Worm (Caenorhabditis elegans) whole organism, L2 larva: ENCODE results near the gene evl-20.
"Not testable (repeated sequence)": the region's sequence is repeated elsewhere in the genome, so short reads cannot be mapped to it uniquely, and the experiment has no call there.

Experiments used
- C34F6.9 ChIP-seq: fragments of 150-350 bp; optimal IDR thresholded peaks from 2 replicates; lab custom pipeline; 2014; ENCODE audit warnings: missing biosample characterization, missing genetic modification characterization
- F13H6.1 ChIP-seq: sonication (generic microtip); optimal IDR thresholded peaks from 2 replicates; lab custom pipeline; 2016; ENCODE audit warnings: missing genetic modification characterization, missing compliant biosample characterization
- R02D3.7 ChIP-seq: fragments of 150-350 bp; optimal IDR thresholded peaks from 2 replicates; lab custom pipeline; 2014; ENCODE audit warnings: missing biosample characterization, missing genetic modification characterization
- Y55F3AM.14 ChIP-seq: fragments of 200-800 bp; sonication (Bioruptor generic); optimal IDR thresholded peaks from 2 replicates; lab custom pipeline; 2018; ENCODE audit warnings: mild to moderate bottlenecking, missing genetic modification characterization, missing compliant biosample characterization
- aly-2 ChIP-seq: fragments of 150-350 bp; optimal IDR thresholded peaks from 2 replicates; lab custom pipeline; 2014; ENCODE audit warnings: missing biosample characterization, missing genetic modification characterization
- ceh-16 ChIP-seq: fragments of 150-350 bp; optimal IDR thresholded peaks from 2 replicates; lab custom pipeline; 2014; ENCODE audit warnings: missing biosample characterization, missing genetic modification characterization
- crh-2 ChIP-seq: sonication (generic microtip); optimal IDR thresholded peaks from 2 replicates; lab custom pipeline; 2017; ENCODE audit warnings: missing biosample characterization, missing genetic modification characterization
- elt-3 ChIP-seq: sonication (generic microtip); optimal IDR thresholded peaks from 2 replicates; lab custom pipeline; 2017; ENCODE audit warnings: missing biosample characterization, missing genetic modification characterization
- gmeb-1 ChIP-seq: fragments of 150-350 bp; optimal IDR thresholded peaks from 2 replicates; lab custom pipeline; 2014; ENCODE audit warnings: missing biosample characterization, missing genetic modification characterization
- lin-11 ChIP-seq: fragments of 150-350 bp; sonication (generic microtip); optimal IDR thresholded peaks from 2 replicates; lab custom pipeline; 2014; ENCODE audit warnings: missing biosample characterization, missing genetic modification characterization, inconsistent platforms, mixed read lengths
- lsy-2 ChIP-seq, 2 experiments: fragments of 150-350 bp in 1 of 2; sonication (generic microtip) in 1 of 2; optimal IDR thresholded peaks; 2 replicates each; lab custom pipeline; 2014 to 2017; ENCODE audit warnings: missing biosample characterization in 2 of 2, missing genetic modification characterization in 2 of 2
- mab-5 ChIP-seq: fragments of 150-350 bp; optimal IDR thresholded peaks from 2 replicates; lab custom pipeline; 2014; ENCODE audit warnings: missing biosample characterization, missing genetic modification characterization
- nhr-11 ChIP-seq: fragments of 150-350 bp; optimal IDR thresholded peaks from 2 replicates; lab custom pipeline; 2014; ENCODE audit warnings: missing biosample characterization, missing genetic modification characterization
- nhr-12 ChIP-seq: fragments of 150-350 bp; optimal IDR thresholded peaks from 2 replicates; lab custom pipeline; 2014; ENCODE audit warnings: missing biosample characterization, missing genetic modification characterization
- nhr-129 ChIP-seq: fragments of 150-350 bp; optimal IDR thresholded peaks from 2 replicates; lab custom pipeline; 2014; ENCODE audit warnings: missing biosample characterization, missing genetic modification characterization
- nhr-21 ChIP-seq: fragments of 150-350 bp; optimal IDR thresholded peaks from 2 replicates; lab custom pipeline; 2014; ENCODE audit warnings: missing biosample characterization, missing genetic modification characterization
- nhr-25 ChIP-seq: fragments of 150-350 bp; sonication (generic microtip); optimal IDR thresholded peaks from 3 replicates; lab custom pipeline; 2014; ENCODE audit warnings: missing biosample characterization, missing genetic modification characterization
- nhr-6 ChIP-seq: fragments of 150-350 bp; optimal IDR thresholded peaks from 2 replicates; lab custom pipeline; 2014; ENCODE audit warnings: missing biosample characterization, missing genetic modification characterization
- nhr-77 ChIP-seq: fragments of 150-350 bp; optimal IDR thresholded peaks from 2 replicates; lab custom pipeline; 2014; ENCODE audit warnings: missing biosample characterization, missing genetic modification characterization
- peb-1 ChIP-seq: fragments of 150-350 bp; optimal IDR thresholded peaks from 2 replicates; lab custom pipeline; 2014; ENCODE audit warnings: missing biosample characterization, missing genetic modification characterization
- sma-3 ChIP-seq: sonication (generic microtip); optimal IDR thresholded peaks from 2 replicates; lab custom pipeline; 2016; ENCODE audit warnings: missing genetic modification reagents, missing genetic modification characterization, missing compliant biosample characterization
- sma-9 ChIP-seq, 2 experiments: fragments of 150-350 bp in 1 of 2; sonication (generic microtip) in 1 of 2; optimal IDR thresholded peaks; 2 replicates each; lab custom pipeline; 2014 to 2016; ENCODE audit warnings: missing genetic modification characterization in 2 of 2, mild to moderate bottlenecking in 1 of 2, missing biosample characterization in 1 of 2, missing compliant biosample characterization in 1 of 2, missing genetic modification reagents in 1 of 2, moderate library complexity in 1 of 2
- snpc-4 ChIP-seq: fragments of 150-350 bp; optimal IDR thresholded peaks from 2 replicates; lab custom pipeline; 2014; ENCODE audit warnings: missing biosample characterization, missing genetic modification characterization
- unc-55 ChIP-seq: fragments of 150-350 bp; sonication (generic microtip); optimal IDR thresholded peaks from 3 replicates; lab custom pipeline; 2014; ENCODE audit warnings: missing biosample characterization, missing genetic modification reagents, missing genetic modification characterization
- zag-1 ChIP-seq: fragments of 150-350 bp; optimal IDR thresholded peaks from 2 replicates; lab custom pipeline; 2014; ENCODE audit warnings: missing biosample characterization, missing genetic modification characterization
- ztf-11 ChIP-seq: sonication (generic microtip); optimal IDR thresholded peaks from 2 replicates; lab custom pipeline; 2017; ENCODE audit warnings: missing biosample characterization, missing genetic modification characterization
- ztf-4 ChIP-seq: fragments of 150-350 bp; optimal IDR thresholded peaks from 2 replicates; lab custom pipeline; 2014; ENCODE audit warnings: missing biosample characterization, missing genetic modification characterization

The evl-20 gene

DNA sequence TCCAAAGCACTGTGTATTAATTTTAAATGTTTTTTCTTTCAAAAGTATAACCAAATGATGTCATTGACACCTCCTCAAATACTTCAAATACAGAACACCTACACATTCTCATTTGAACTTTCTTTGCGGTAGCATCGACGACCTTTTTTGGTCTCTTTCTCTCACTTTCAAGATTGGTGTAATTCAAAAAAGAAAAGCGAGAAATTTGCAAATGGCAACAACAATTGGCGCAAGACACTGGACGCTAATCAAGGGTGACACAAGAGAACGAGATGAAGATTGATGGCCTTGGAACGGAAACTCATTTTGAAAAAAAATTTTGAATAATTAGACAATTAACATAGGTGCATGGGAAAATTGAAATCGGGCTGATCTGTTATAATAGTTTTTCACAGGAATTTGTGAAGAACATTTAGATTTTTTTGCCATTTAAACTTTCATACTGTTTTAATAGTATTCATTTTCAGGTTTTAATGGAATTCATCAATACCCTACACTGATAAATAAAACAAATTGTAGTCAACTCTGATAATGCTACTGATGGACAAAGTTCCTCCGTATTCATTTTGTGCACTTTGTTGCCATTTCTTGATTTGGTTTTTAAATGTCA lies 26.9 kb upstream of the evl-20 start, which contains the start of gene fdgt-2:
TSS of gene fdgt-2 (plus strand) at position 560 of the 610 bp plus-strand sequence.
- no peak for TF ChIP-seq unc-55 (GFP tag; lab: Kevin White, UChicago)
- TF ChIP-seq nhr-129 (tag; lab: Kevin White, UChicago) = no peak
- no peak for TF ChIP-seq Y55F3AM.14 (GFP tag; lab: Kevin White, UChicago)
- no peak for TF ChIP-seq snpc-4
- TF ChIP-seq ceh-16 (tag; lab: Kevin White, UChicago) = peak; percentile 77
- TF ChIP-seq nhr-25 (tag; lab: Kevin White, UChicago) = peak; percentile 43
- TF ChIP-seq zag-1 = no peak
- TF ChIP-seq, all 48 proteins: peak for 2

DNA sequence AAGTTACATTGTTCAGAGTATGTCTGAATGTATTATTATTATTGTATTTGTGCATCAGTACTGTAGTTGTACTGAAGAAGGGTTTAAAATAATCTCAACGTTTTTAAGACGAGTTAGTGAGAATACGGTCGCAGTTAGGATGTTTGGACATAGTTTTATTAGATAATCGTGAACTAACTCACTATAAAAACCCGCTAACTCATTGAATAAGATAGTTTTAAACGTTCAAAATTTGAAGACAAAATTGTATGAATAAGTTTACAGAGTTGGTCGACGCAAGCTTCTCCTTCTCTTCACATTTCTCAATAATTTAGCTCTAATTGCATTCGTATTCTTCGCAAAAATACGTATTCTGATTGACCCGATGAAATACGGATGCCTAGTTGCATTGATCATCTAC lies 25.1 kb upstream of the evl-20 start:
- TF ChIP-seq nhr-6 (tag; lab: Kevin White, UChicago) = no peak
- peak; percentile 25 for TF ChIP-seq mab-5 (tag; lab: Kevin White, UChicago)
- TF ChIP-seq nhr-25 (tag; lab: Kevin White, UChicago) = peak; percentile 76
- peak; percentile 81 for TF ChIP-seq nhr-12

DNA sequence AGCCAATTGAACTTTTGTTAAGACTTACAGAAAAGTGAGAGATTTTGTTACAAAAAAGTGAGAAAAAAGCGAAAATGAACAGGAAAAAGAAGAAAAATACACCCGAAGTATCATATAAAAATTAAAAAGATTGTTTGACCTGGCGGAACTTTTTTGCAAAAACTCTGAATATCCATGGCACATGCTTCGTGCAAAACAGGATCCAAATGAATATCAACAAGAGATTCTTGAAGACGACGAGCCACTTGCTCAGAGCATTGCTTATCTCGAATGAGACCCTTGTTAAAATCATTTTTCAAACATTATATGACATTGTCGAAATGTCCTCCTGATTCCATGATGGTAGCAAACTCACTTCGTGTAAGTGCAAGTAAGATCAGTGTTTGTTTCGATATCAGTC lies 24.3 kb upstream of the evl-20 start, which contains the start of gene F14E5.8:
TSS of gene F14E5.8 (plus strand) at position 301 of the 400 bp plus-strand sequence.
- not testable (repeated sequence) for TF ChIP-seq aly-2, nhr-77, ceh-16 (tag; lab: Kevin White, UChicago)

DNA sequence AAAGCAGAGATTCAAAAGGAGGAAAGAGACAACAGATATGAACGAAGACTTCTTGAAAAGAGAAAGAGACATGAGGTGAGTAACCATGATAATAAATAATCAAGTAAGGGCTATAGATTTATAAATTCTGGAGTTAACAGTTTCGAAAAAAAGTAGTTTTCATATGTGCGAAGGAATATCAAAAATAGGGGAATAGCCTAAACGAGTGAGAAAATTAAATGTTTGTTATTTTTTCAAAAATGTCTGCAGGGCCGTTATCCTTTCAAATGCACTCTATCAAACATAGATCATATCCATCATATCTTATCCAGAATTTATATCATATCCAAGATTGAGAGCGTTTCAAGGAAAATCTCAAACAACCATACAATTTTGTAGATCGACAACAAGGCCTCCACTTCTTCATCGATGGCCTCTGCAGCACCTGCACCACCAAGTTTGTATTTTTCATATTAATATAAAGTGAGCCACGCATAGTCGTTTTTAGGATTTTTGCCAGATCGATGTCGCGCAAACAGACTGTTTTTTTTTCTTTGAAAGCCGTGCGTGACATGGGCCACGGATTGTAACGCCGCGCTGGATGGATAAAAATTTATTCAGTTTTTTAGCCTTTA lies 23.2 kb upstream of the evl-20 start:
- TF ChIP-seq F13H6.1 (tag; lab: Kevin White, UChicago) = no peak
- TF ChIP-seq lin-11 (tag; lab: Kevin White, UChicago) = no peak
- peak; percentile 85 for TF ChIP-seq nhr-12
- TF ChIP-seq ztf-4 (tag; lab: Kevin White, UChicago) = no peak
- no peak for TF ChIP-seq R02D3.7 (tag; lab: Kevin White, UChicago)
- no peak for TF ChIP-seq mab-5 (tag; lab: Kevin White, UChicago)
- TF ChIP-seq gmeb-1 (tag; lab: Kevin White, UChicago) = no peak
- TF ChIP-seq nhr-25 (tag; lab: Kevin White, UChicago) = peak; percentile 85

DNA sequence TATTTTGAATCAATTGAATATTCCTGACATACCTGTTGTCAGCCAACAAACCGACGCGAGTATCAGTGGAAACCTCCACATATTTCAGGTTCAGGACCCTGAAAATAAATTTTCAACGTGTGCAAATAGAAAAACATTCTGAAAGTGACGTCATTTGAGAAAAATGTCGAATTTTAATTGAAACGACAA lies 15.5 kb upstream of the evl-20 start, which contains the start of gene F14E5.2:
TSS of gene F14E5.2 (minus strand) at position 101 of the 189 bp plus-strand sequence.
- TF ChIP-seq aly-2 (tag; lab: Kevin White, UChicago) = no peak
- no peak for TF ChIP-seq lin-11 (tag; lab: Kevin White, UChicago)
- TF ChIP-seq crh-2 (tag; lab: Kevin White, UChicago) = no peak
- TF ChIP-seq elt-3 (tag; lab: Kevin White, UChicago) = no peak
- TF ChIP-seq sma-3 = no peak
- TF ChIP-seq F13H6.1 (tag; lab: Kevin White, UChicago) = no peak
- no peak for TF ChIP-seq Y55F3AM.14 (GFP tag; lab: Kevin White, UChicago)
- TF ChIP-seq peb-1 (tag; lab: Kevin White, UChicago) = no peak
- no peak for TF ChIP-seq nhr-77 (tag; lab: Kevin White, UChicago)
- no peak for TF ChIP-seq lsy-2 (tag; optimal IDR thresholded peaks at IDR 0.05; lab: Kevin White, UChicago)
- TF ChIP-seq nhr-25 (tag; lab: Kevin White, UChicago) = no peak

DNA sequence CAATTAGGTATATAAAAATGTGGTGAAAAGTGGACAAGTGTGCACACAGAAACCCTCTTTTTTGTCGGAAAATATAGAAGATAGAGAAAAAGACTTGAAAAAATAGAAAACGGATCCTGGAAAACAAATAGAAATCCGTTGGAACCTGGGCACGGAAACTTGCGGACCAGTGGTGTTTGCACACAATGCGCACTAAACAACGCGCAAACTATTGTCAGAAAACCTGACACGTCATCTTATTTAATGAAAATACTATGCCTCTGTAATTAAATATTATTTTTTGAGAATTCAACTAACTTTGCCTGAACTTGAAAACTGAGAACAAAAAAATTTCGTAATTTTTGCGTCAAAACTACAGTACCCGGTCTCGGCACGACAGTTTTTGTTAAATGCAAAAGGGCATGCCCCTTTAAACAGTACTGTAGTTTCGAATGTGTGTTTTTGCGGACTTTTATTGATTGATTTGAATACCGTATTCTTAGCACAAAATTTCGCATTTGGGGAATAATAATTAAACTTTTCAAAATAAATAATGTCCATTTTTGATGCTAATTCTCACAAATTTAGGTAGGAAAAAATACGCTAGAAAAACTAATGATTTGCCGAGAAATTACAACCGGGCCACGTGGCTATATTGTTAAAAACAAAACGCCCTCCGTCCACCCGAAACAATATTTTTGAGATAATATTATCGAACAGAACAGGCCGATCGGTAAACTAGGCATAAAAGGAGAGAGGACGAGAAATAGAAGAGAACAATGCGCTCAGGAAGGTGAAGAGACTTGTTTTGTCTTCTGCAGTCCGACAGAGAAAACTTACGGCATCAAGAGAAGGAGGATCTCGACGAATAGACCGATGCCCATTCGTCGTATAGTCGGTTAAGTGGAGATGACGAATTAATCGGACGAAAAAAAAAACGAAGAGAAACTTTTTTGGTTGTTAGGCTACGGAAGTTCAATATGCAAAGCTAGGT lies 14.9 kb upstream of the evl-20 start:
- TF ChIP-seq F13H6.1 (tag; lab: Kevin White, UChicago) = no peak
- TF ChIP-seq unc-55 (GFP tag; lab: Kevin White, UChicago) = peak; percentile 45
- no peak for TF ChIP-seq nhr-11 (tag; lab: Kevin White, UChicago)
- TF ChIP-seq sma-9 (GFP tag; optimal IDR thresholded peaks at IDR 0.05; lab: Kevin White, UChicago) = no peak
- TF ChIP-seq sma-9 (tag; optimal IDR thresholded peaks at IDR 0.05; lab: Kevin White, UChicago) = no peak
- no peak for TF ChIP-seq peb-1 (tag; lab: Kevin White, UChicago)
- peak; percentile 26 for TF ChIP-seq C34F6.9 (tag; lab: Kevin White, UChicago)
- TF ChIP-seq crh-2 (tag; lab: Kevin White, UChicago) = peak; percentile 39
- TF ChIP-seq mab-5 (tag; lab: Kevin White, UChicago) = no peak
- TF ChIP-seq nhr-21 (tag; lab: Kevin White, UChicago) = no peak
- peak in 1 of 2 experiments; percentile 60 for TF ChIP-seq lsy-2 (tag; optimal IDR thresholded peaks at IDR 0.05; lab: Kevin White, UChicago)
- TF ChIP-seq sma-3 = peak; percentile 1
- TF ChIP-seq nhr-129 (tag; lab: Kevin White, UChicago) = peak; percentile 37
- TF ChIP-seq ztf-11 (tag; lab: Kevin White, UChicago) = no peak
- TF ChIP-seq elt-3 (tag; lab: Kevin White, UChicago) = no peak
